Worm (Caenorhabditis elegans): Measurements from ENCODE around the gene unc-24.

The unc-24 gene

ce11 chrIV:7955849-7956248 is 23.8 kb upstream of the unc-24 start, which contains the start of gene ceh-19:
Gene ceh-19 (minus strand): TSS chrIV:7955949.
- TF ChIP-seq pat-9 (tag; optimal IDR thresholded peaks at IDR 0.05) (no peak), ceh-19 (GFP tag; optimal IDR thresholded peaks at IDR 0.05) (no peak), ttx-3 (tag; optimal IDR thresholded peaks at IDR 0.05) (no peak), sox-4 (tag; optimal IDR thresholded peaks at IDR 0.05) (no peak), ceh-6 (GFP tag; optimal IDR thresholded peaks at IDR 0.05) (no peak), elt-4 (tag; optimal IDR thresholded peaks at IDR 0.05) (no peak), hlh-6 (tag; optimal IDR thresholded peaks at IDR 0.05) (no peak), ceh-14 (tag; optimal IDR thresholded peaks at IDR 0.05) (no peak), pag-3 (tag; optimal IDR thresholded peaks at IDR 0.05; ENCODE audit: borderline replicate concordance) (no peak), fax-1 (tag; optimal IDR thresholded peaks at IDR 0.05) (no peak), hlh-8 (tag; optimal IDR thresholded peaks at IDR 0.05) (no peak), mec-3 (tag; optimal IDR thresholded peaks at IDR 0.05; ENCODE audit: borderline replicate concordance) (no peak), pqm-1 (tag; optimal IDR thresholded peaks at IDR 0.05) (no peak), elt-2 (tag; optimal IDR thresholded peaks at IDR 0.05) (no peak), ceh-24 (tag; optimal IDR thresholded peaks at IDR 0.05) (no peak), eyg-1 (tag; optimal IDR thresholded peaks at IDR 0.05) (no peak)

DNA sequence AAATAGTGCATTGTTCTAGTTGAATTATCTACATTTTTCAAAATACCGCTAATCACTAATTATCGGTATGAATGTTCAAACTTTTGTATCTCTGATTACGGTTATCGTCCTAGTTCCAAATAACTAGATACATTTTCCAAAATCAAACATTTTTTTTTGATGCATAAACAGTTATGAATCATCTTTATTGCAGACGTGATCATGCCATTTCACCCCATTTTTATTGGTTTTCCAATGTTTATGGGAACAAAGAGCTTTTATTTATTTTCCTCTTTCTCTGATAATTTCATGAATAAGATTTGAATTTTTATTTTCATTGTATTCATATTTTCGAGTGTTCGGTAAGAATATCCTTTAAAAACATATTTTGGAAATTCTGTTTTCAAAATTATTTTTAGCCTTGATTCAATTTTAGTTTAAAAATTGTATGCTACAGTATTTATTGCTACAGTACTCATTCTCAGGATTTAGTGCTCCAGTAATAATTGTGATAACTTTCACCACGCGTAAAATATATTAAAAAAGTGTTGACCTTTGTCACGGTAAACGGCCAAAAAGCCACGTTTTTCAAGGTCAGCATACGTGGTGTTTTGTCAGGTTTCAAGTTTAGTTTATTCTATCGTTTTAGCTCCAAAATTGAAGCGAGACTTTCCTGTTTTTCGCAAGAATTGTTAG is 22.9 kb upstream of the unc-24 start, which contains the start of gene csr-1:
Gene csr-1 (plus strand): TSS at position 625 of the 675 bp plus-strand sequence.
- no peak for TF ChIP-seq ceh-22 (tag; optimal IDR thresholded peaks at IDR 0.05)
- no peak for TF ChIP-seq Y22D7AL.16 (tag; optimal IDR thresholded peaks at IDR 0.05)
- TF ChIP-seq odd-2 (tag; optimal IDR thresholded peaks at IDR 0.05): no peak
- no peak for TF ChIP-seq hlh-8 (tag; optimal IDR thresholded peaks at IDR 0.05)
- TF ChIP-seq dve-1 (tag; optimal IDR thresholded peaks at IDR 0.05): no peak
- no peak for TF ChIP-seq unc-42 (tag; optimal IDR thresholded peaks at IDR 0.05)
- no peak for TF ChIP-seq tbx-7 (tag; optimal IDR thresholded peaks at IDR 0.05)
- TF ChIP-seq sox-2 (GFP tag; IDR thresholded peaks at IDR 0.05): no peak
- no peak for TF ChIP-seq T23F11.4 (GFP tag; optimal IDR thresholded peaks at IDR 0.05)

ce11 chrIV:7957504-7957903 is 22.2 kb upstream of the unc-24 start, which contains the start of gene frpr-10:
Gene frpr-10 (plus strand): TSS chrIV:7957804.
- no peak for TF ChIP-seq che-1 (tag; optimal IDR thresholded peaks at IDR 0.05)
- TF ChIP-seq ceh-22 (tag; optimal IDR thresholded peaks at IDR 0.05): no peak

DNA sequence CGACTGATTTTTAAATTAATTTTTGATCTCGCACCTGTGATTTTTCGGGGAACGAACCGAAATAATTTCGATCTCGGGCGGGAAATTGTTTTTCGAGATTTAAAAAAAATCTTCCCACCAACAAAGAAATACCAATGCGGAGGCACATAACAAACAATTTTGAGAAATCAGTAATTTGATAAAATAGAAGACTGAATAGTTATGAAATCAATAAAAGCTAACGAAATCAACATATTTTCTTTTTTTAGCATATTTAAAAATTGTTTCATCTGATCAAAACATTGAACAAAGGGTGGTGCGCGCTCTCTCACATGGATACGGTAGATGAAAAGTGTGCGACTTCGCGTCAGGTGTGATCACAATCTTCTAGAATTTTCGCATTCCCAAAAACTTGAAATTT is 21.6 kb upstream of the unc-24 start:
- TF ChIP-seq unc-86 (tag; optimal IDR thresholded peaks at IDR 0.05) (no peak), sdc-2 (tag; optimal IDR thresholded peaks at IDR 0.05) (no peak), ets-4 (tag; optimal IDR thresholded peaks at IDR 0.05) (no peak), eyg-1 (tag; optimal IDR thresholded peaks at IDR 0.05) (no peak), mec-3 (tag; optimal IDR thresholded peaks at IDR 0.05; ENCODE audit: borderline replicate concordance) (no peak), pha-4 (tag; optimal IDR thresholded peaks at IDR 0.05) (no peak), K09A11.1 (tag; optimal IDR thresholded peaks at IDR 0.05; ENCODE audit: insufficient read depth) (no peak), pqm-1 (tag; optimal IDR thresholded peaks at IDR 0.05) (no peak), hlh-6 (tag; optimal IDR thresholded peaks at IDR 0.05) (no peak), fax-1 (tag; optimal IDR thresholded peaks at IDR 0.05) (no peak), nfya-1 (tag; optimal IDR thresholded peaks at IDR 0.05) (no peak), unc-3 (GFP tag; conservative IDR thresholded peaks at IDR 0.05) (no peak), unc-3 (tag; optimal IDR thresholded peaks at IDR 0.05) (no peak), pax-1 (tag; optimal IDR thresholded peaks at IDR 0.05) (no peak), unc-42 (tag; optimal IDR thresholded peaks at IDR 0.05) (no peak), T23F11.4 (GFP tag; optimal IDR thresholded peaks at IDR 0.05) (no peak), dve-1 (tag; optimal IDR thresholded peaks at IDR 0.05) (no peak), sox-2 (GFP tag; IDR thresholded peaks at IDR 0.05) (no peak)
